Fruit fly (Drosophila melanogaster): ENCODE data around the gene CG9072.

CG9072 gene

DNA sequence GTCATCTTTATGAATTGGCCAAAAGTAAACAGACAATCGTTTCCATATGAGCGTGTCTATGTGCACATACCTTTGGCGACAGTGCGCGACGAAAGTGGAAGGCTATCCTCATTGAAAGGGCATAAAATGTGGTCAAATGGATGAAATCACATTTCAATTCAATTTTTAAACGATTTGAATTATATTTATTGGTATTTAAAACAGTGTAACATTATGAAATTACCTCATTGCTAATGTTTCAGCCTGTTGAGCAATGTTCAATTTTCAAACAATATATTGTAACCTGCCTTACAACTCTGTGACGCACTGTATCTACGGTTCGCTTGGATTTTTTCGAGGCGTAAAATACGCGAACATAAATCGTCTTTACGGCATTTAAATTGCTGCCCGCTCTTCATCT lies 24.3 kb upstream of the CG9072 start (continued):
- TF ChIP-seq sim (GFP tag; IDR thresholded peaks at IDR 0.05), result no peak
- TF ChIP-seq MBD-R2 (GFP tag; IDR thresholded peaks at IDR 0.05), result peak; percentile 20; the same call in 1 of the 2 replicates
- no peak for TF ChIP-seq CG13894 (tag; optimal IDR thresholded peaks at IDR 0.05)
- TF ChIP-seq sc (optimal IDR thresholded peaks at IDR 0.05), result no peak
- TF ChIP-seq sc (GFP tag; optimal IDR thresholded peaks at IDR 0.05), result no peak
- TF ChIP-seq pho (GFP tag; optimal IDR thresholded peaks at IDR 0.05), result peak; percentile 32
- TF ChIP-seq gcm (GFP tag; optimal IDR thresholded peaks at IDR 0.05), result no peak
- TF ChIP-seq CG33557 (GFP tag; optimal IDR thresholded peaks at IDR 0.05), result no peak
- peak; percentile 11 for TF ChIP-seq CG1233 (GFP tag; optimal IDR thresholded peaks at IDR 0.05)
- TF ChIP-seq Oaz (GFP tag; IDR thresholded peaks at IDR 0.05), result 0 out of 2 replicates have a peak, but pooled peaks have one; percentile 14
- TF ChIP-seq Dek (tag; optimal IDR thresholded peaks at IDR 0.05), result peak; percentile 49
- no peak for TF ChIP-seq emc (GFP tag; optimal IDR thresholded peaks at IDR 0.05)
- TF ChIP-seq CG11504 (tag; optimal IDR thresholded peaks at IDR 0.05), result peak; percentile 62
- no peak for TF ChIP-seq da (GFP tag; optimal IDR thresholded peaks at IDR 0.05)
- TF ChIP-seq Sry-δ (GFP tag; optimal IDR thresholded peaks at IDR 0.05), result no peak
- peak; percentile 53 for TF ChIP-seq PHDP (tag; optimal IDR thresholded peaks at IDR 0.05)
- TF ChIP-seq al (GFP tag; IDR thresholded peaks at IDR 0.05), result peak; percentile 70
- peak; percentile 31 for TF ChIP-seq CG15011 (GFP tag; optimal IDR thresholded peaks at IDR 0.05)
- TF ChIP-seq CG4404 (GFP tag; IDR thresholded peaks at IDR 0.05), result peak; percentile 54
- peak; percentile 1 for TF ChIP-seq Fer2 (tag; optimal IDR thresholded peaks at IDR 0.05)
- no peak for TF ChIP-seq bowl (GFP tag; IDR thresholded peaks at IDR 0.05)
- TF ChIP-seq CG6683 (GFP tag; optimal IDR thresholded peaks at IDR 0.05), result no peak
- TF ChIP-seq CG31365 (tag; optimal IDR thresholded peaks at IDR 0.05), result no peak
- 0 out of 2 replicates have a peak, but pooled peaks have one; percentile 27 for TF ChIP-seq gsb (GFP tag; IDR thresholded peaks at IDR 0.05)
- TF ChIP-seq ewg (GFP tag; optimal IDR thresholded peaks at IDR 0.05), result no peak
- no peak for TF ChIP-seq Ssrp (tag; optimal IDR thresholded peaks at IDR 0.05)
- no peak for TF ChIP-seq kah (GFP tag; optimal IDR thresholded peaks at IDR 0.05)
- no peak for TF ChIP-seq CG10321 (GFP tag; IDR thresholded peaks at IDR 0.05)
- no peak for TF ChIP-seq br (optimal IDR thresholded peaks at IDR 0.05)
- no peak for TF ChIP-seq CG18764 (GFP tag; optimal IDR thresholded peaks at IDR 0.05)
- TF ChIP-seq Bteb2 (GFP tag; optimal IDR thresholded peaks at IDR 0.05), result peak; percentile 3
- no peak for TF ChIP-seq otp (GFP tag; IDR thresholded peaks at IDR 0.05)
- peak; percentile 41 for TF ChIP-seq unpg (GFP tag; optimal IDR thresholded peaks at IDR 0.05)
- TF ChIP-seq CG6254 (GFP tag; optimal IDR thresholded peaks at IDR 0.05), result no peak
- TF ChIP-seq ranshi (GFP tag; IDR thresholded peaks at IDR 0.05), result peak; percentile 28; the same call in 1 of the 2 replicates
- TF ChIP-seq CG14965 (GFP tag; optimal IDR thresholded peaks at IDR 0.05; ENCODE audit: borderline replicate concordance), result no peak
- no peak for TF ChIP-seq ftz-f1 (GFP tag; optimal IDR thresholded peaks at IDR 0.05)
- TF ChIP-seq CG12391 (tag; optimal IDR thresholded peaks at IDR 0.05), result peak; percentile 9
- peak; percentile 53 for TF ChIP-seq CG14014 (GFP tag; IDR thresholded peaks at IDR 0.05)
- TF ChIP-seq CG15073 (GFP tag; optimal IDR thresholded peaks at IDR 0.05), result no peak
- TF ChIP-seq CG10274 (GFP tag; optimal IDR thresholded peaks at IDR 0.05), result peak; percentile 4
- TF ChIP-seq CG34224 (GFP tag; IDR thresholded peaks at IDR 0.05; ENCODE audit: partially characterized antibody), result no peak
- no peak for TF ChIP-seq CG2202 (tag; optimal IDR thresholded peaks at IDR 0.05)
- no peak for TF ChIP-seq sr (GFP tag; IDR thresholded peaks at IDR 0.05)
- peak; percentile 34 for TF ChIP-seq HLH54F (GFP tag; optimal IDR thresholded peaks at IDR 0.05)
- TF ChIP-seq CG10543 (GFP tag; optimal IDR thresholded peaks at IDR 0.05), result no peak
- no peak for TF ChIP-seq gsb-n (tag; optimal IDR thresholded peaks at IDR 0.05)
- no peak for TF ChIP-seq z (GFP tag; IDR thresholded peaks at IDR 0.05)
- TF ChIP-seq CG10366 (GFP tag; IDR thresholded peaks at IDR 0.05), result no peak
- no peak for TF ChIP-seq aop (GFP tag; IDR thresholded peaks at IDR 0.05)
- TF ChIP-seq Sox100B (GFP tag; optimal IDR thresholded peaks at IDR 0.05), result peak; percentile 28
- peak; percentile 22 for TF ChIP-seq CG7556 (GFP tag; optimal IDR thresholded peaks at IDR 0.05)

Measured in whole organism, embryonic.